Fruit fly (Drosophila melanogaster): ENCODE results near the gene CG10516.

DNA sequence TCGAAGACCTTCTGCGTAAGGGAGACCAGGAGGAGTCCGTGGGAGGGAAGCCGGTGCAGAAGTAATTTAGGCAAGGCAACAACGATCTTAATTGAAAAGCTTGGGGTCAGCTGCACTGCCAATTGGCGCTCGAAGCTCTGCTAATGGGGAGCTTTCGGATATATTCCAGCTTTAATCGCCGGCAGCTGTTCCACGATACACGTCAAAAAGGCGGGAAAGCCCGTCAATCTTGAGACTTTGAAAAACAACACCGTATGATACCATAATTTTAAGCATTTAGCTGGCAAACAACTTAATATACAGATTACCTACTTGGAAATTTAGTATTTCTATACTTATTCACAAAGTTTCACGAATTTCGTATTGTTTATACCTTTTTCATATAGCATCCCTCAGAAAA lies 13.4 kb downstream of the CG10516 start:
- TF ChIP-seq tio (GFP tag; optimal IDR thresholded peaks at IDR 0.05) (no peak), zen (tag; optimal IDR thresholded peaks at IDR 0.05) (no peak), B-H1 (GFP tag; IDR thresholded peaks at IDR 0.05) (no peak), D19A (tag; optimal IDR thresholded peaks at IDR 0.05) (no peak), h (optimal IDR thresholded peaks at IDR 0.05) (no peak), Poxn (GFP tag; IDR thresholded peaks at IDR 0.05) (no peak), wdn (GFP tag; IDR thresholded peaks at IDR 0.05) (no peak), CG9215 (GFP tag; IDR thresholded peaks at IDR 0.05) (no peak), br (optimal IDR thresholded peaks at IDR 0.05) (no peak), gsb-n (tag; optimal IDR thresholded peaks at IDR 0.05) (no peak), CG10321 (GFP tag; IDR thresholded peaks at IDR 0.05) (no peak), Sin3A (optimal IDR thresholded peaks at IDR 0.05) (no peak), Dll (GFP tag; IDR thresholded peaks at IDR 0.05; ENCODE audit: partially characterized antibody) (no peak)

Measured in whole organism, embryonic.